Fruit fly (Drosophila melanogaster): Measurements from ENCODE around the gene CG9231.

The CG9231 gene

DNA sequence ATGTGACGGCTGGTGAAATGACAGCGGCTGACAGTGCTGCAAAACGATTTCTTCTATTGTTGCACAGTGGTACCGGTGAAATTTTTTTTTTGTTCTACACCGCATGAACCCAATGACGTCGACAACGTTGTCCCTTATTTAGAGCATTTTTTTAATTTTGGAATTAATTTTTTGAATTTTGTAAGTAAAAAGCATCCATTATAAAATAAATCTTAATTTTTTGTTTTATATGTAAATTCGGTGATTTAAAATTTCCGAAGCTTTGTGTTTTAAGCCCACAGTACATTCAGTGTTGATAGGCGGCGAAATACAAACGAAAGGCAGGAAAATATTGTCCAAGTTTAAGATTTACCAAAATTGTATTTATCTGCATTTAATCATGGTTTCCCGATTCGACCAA lies 26.4 kb upstream of the CG9231 start, which contains the start of the genes Lon and PIG-F (continued):
- TF ChIP-seq YL-1 (GFP tag; optimal IDR thresholded peaks at IDR 0.05), result peak; percentile 99
- peak; percentile 97 for TF ChIP-seq Side (GFP tag; optimal IDR thresholded peaks at IDR 0.05)
- peak; percentile 95 for TF ChIP-seq ERR (GFP tag; optimal IDR thresholded peaks at IDR 0.05)
- peak; percentile 65 for TF ChIP-seq Sin3A (optimal IDR thresholded peaks at IDR 0.05)
- TF ChIP-seq CG3847 (GFP tag; IDR thresholded peaks at IDR 0.05), result peak; percentile 99
- peak; percentile 94 for TF ChIP-seq CG15514 (GFP tag; optimal IDR thresholded peaks at IDR 0.05)
- TF ChIP-seq CG10462 (GFP tag; optimal IDR thresholded peaks at IDR 0.05), result peak; percentile 99
- 0 out of 3 replicates have a peak, but pooled peaks have one; percentile 15 for TF ChIP-seq mld (GFP tag; IDR thresholded peaks at IDR 0.05; ENCODE audit: partially characterized antibody)
- peak; percentile 98 for TF ChIP-seq CG14050 (GFP tag; IDR thresholded peaks at IDR 0.05)
- peak; percentile 99 for TF ChIP-seq tgo (GFP tag; IDR thresholded peaks at IDR 0.05)
- TF ChIP-seq oc (tag; optimal IDR thresholded peaks at IDR 0.05), result peak; percentile 98
- TF ChIP-seq pfk (GFP tag; optimal IDR thresholded peaks at IDR 0.05), result peak; percentile 77
- TF ChIP-seq fd102C (GFP tag; optimal IDR thresholded peaks at IDR 0.05), result peak; percentile 94
- TF ChIP-seq CG4360 (GFP tag; IDR thresholded peaks at IDR 0.05), result peak; percentile 81
- peak; percentile 95 for TF ChIP-seq luna (GFP tag; optimal IDR thresholded peaks at IDR 0.05)
- 0 out of 2 replicates have a peak, but pooled peaks have one; percentile 32 for TF ChIP-seq CG42726 (GFP tag; IDR thresholded peaks at IDR 0.05; ENCODE audit: partially characterized antibody)
- peak; percentile 99 for TF ChIP-seq CG1529 (GFP tag; optimal IDR thresholded peaks at IDR 0.05)
- peak; percentile 99 for TF ChIP-seq CG2712 (tag; optimal IDR thresholded peaks at IDR 0.05)
- TF ChIP-seq CHES-1-like (GFP tag; optimal IDR thresholded peaks at IDR 0.05), result peak; percentile 97
- peak; percentile 99 for TF ChIP-seq CG10979 (tag; optimal IDR thresholded peaks at IDR 0.05)
- TF ChIP-seq Atf-2 (GFP tag; optimal IDR thresholded peaks at IDR 0.05), result peak; percentile 98
- peak; percentile 95 for TF ChIP-seq CG6854 (GFP tag; optimal IDR thresholded peaks at IDR 0.05)
- peak; percentile 98 for TF ChIP-seq CG17385 (GFP tag; optimal IDR thresholded peaks at IDR 0.05)
- peak; percentile 99 for TF ChIP-seq CG12104 (GFP tag; optimal IDR thresholded peaks at IDR 0.05)
- TF ChIP-seq CG4424 (GFP tag; optimal IDR thresholded peaks at IDR 0.05), result peak; percentile 100
- TF ChIP-seq CG9437 (GFP tag; optimal IDR thresholded peaks at IDR 0.05), result peak; percentile 96
- TF ChIP-seq CG2199 (GFP tag; IDR thresholded peaks at IDR 0.05), result peak; percentile 95
- peak; percentile 90 for TF ChIP-seq CG17186 (GFP tag; optimal IDR thresholded peaks at IDR 0.05)
- peak; percentile 99 for TF ChIP-seq dpn (GFP tag; optimal IDR thresholded peaks at IDR 0.05)
- peak; percentile 100 for TF ChIP-seq Chrac-16 (GFP tag; optimal IDR thresholded peaks at IDR 0.05)
- peak; percentile 95 for TF ChIP-seq Ets97D (GFP tag; optimal IDR thresholded peaks at IDR 0.05)
- peak; percentile 99 for TF ChIP-seq CG18619 (GFP tag; optimal IDR thresholded peaks at IDR 0.05)
- peak; percentile 95 for TF ChIP-seq sens-2 (GFP tag; IDR thresholded peaks at IDR 0.05)
- no peak for TF ChIP-seq grn (GFP tag; optimal IDR thresholded peaks at IDR 0.05)
- TF ChIP-seq BtbVII (GFP tag; optimal IDR thresholded peaks at IDR 0.05), result peak; percentile 99
- TF ChIP-seq CG12071 (GFP tag; optimal IDR thresholded peaks at IDR 0.05), result peak; percentile 93
- TF ChIP-seq CG8290 (GFP tag; optimal IDR thresholded peaks at IDR 0.05), result peak; percentile 99
- TF ChIP-seq CG8290 (tag; optimal IDR thresholded peaks at IDR 0.05), result peak in 1 of 2 experiments; percentile 98
- peak; percentile 97 for TF ChIP-seq CG11085 (GFP tag; IDR thresholded peaks at IDR 0.05)
- peak; percentile 97 for TF ChIP-seq CG7786 (GFP tag; optimal IDR thresholded peaks at IDR 0.05)
- peak; percentile 96 for TF ChIP-seq corto (GFP tag; optimal IDR thresholded peaks at IDR 0.05)
- TF ChIP-seq cas (GFP tag; IDR thresholded peaks at IDR 0.05), result peak; percentile 96
- TF ChIP-seq Xbp1 (GFP tag; optimal IDR thresholded peaks at IDR 0.05), result peak; percentile 99
- TF ChIP-seq psq (GFP tag; optimal IDR thresholded peaks at IDR 0.05), result peak; percentile 96
- peak; percentile 99 for TF ChIP-seq fd3F (GFP tag; optimal IDR thresholded peaks at IDR 0.05)
- TF ChIP-seq hb (GFP tag; IDR thresholded peaks at IDR 0.05; ENCODE audit: partially characterized antibody), result peak; percentile 63; the same call in 1 of the 3 replicates
- peak; percentile 100 for TF ChIP-seq nmo (GFP tag; optimal IDR thresholded peaks at IDR 0.05)
- TF ChIP-seq CG31388 (GFP tag; optimal IDR thresholded peaks at IDR 0.05), result peak; percentile 98
- TF ChIP-seq CG13775 (GFP tag; optimal IDR thresholded peaks at IDR 0.05), result peak; percentile 100
- peak; percentile 87 for TF ChIP-seq pros (GFP tag; optimal IDR thresholded peaks at IDR 0.05)
- peak; percentile 64 for TF ChIP-seq inv (GFP tag; IDR thresholded peaks at IDR 0.05; ENCODE audit: partially characterized antibody)

Data from whole organism, embryonic.